Worm (Caenorhabditis elegans): ENCODE measurements around the gene flh-2.

The flh-2 gene

ce11 chrIII:4924134-4924533 lies 27.8 kb upstream of the flh-2 start:
- TF ChIP-seq lin-11 (tag; optimal IDR thresholded peaks at IDR 0.05) (no peak), nhr-12 (tag; optimal IDR thresholded peaks at IDR 0.05) (no peak), sma-3 (GFP tag; optimal IDR thresholded peaks at IDR 0.05) (no peak), peb-1 (tag; optimal IDR thresholded peaks at IDR 0.05) (no peak), ztf-11 (tag; optimal IDR thresholded peaks at IDR 0.05) (no peak), unc-39 (tag; optimal IDR thresholded peaks at IDR 0.05) (no peak), nhr-10 (tag; optimal IDR thresholded peaks at IDR 0.05) (no peak), nhr-129 (tag; optimal IDR thresholded peaks at IDR 0.05) (no peak), Y55F3AM.14 (GFP tag; optimal IDR thresholded peaks at IDR 0.05) (no peak), ztf-4 (tag; optimal IDR thresholded peaks at IDR 0.05) (no peak), alr-1 (tag; optimal IDR thresholded peaks at IDR 0.05) (no peak), ama-1 (optimal IDR thresholded peaks at IDR 0.05) (no peak), blmp-1 (tag; optimal IDR thresholded peaks at IDR 0.05; ENCODE audit: insufficient read depth) (no peak), mab-5 (tag; optimal IDR thresholded peaks at IDR 0.05) (no peak), C34F6.9 (tag; optimal IDR thresholded peaks at IDR 0.05) (no peak), elt-3 (tag; optimal IDR thresholded peaks at IDR 0.05) (no peak), unc-62 (GFP tag; optimal IDR thresholded peaks at IDR 0.05) (no peak), F13H6.1 (tag; optimal IDR thresholded peaks at IDR 0.05) (no peak), mbf-1 (tag; optimal IDR thresholded peaks at IDR 0.05) (no peak), nhr-6 (tag; optimal IDR thresholded peaks at IDR 0.05) (no peak)

- TF ChIP-seq nhr-129 (tag; optimal IDR thresholded peaks at IDR 0.05) (no peak), nhr-21 (tag; optimal IDR thresholded peaks at IDR 0.05) (no peak), nhr-237 (tag; optimal IDR thresholded peaks at IDR 0.05) (no peak), nhr-77 (tag; optimal IDR thresholded peaks at IDR 0.05) (no peak), unc-62 (GFP tag; optimal IDR thresholded peaks at IDR 0.05) (no peak), ztf-4 (tag; optimal IDR thresholded peaks at IDR 0.05) (peak; percentile 2), F13H6.1 (tag; optimal IDR thresholded peaks at IDR 0.05) (peak; percentile 65), unc-55 (GFP tag; optimal IDR thresholded peaks at IDR 0.05) (peak; percentile 60), ceh-82 (tag; optimal IDR thresholded peaks at IDR 0.05) (no peak), ztf-11 (tag; optimal IDR thresholded peaks at IDR 0.05) (no peak), lin-11 (tag; optimal IDR thresholded peaks at IDR 0.05) (peak; percentile 28), gmeb-1 (tag; optimal IDR thresholded peaks at IDR 0.05) (peak; percentile 92), zag-1 (tag; optimal IDR thresholded peaks at IDR 0.05) (no peak), lin-13 (GFP tag; optimal IDR thresholded peaks at IDR 0.05) (peak; percentile 64), C34F6.9 (tag; optimal IDR thresholded peaks at IDR 0.05) (peak; percentile 52), lsy-2 (tag; optimal IDR thresholded peaks at IDR 0.05) (peak; percentile 6 to 76), ceh-16 (tag; optimal IDR thresholded peaks at IDR 0.05) (no peak), sem-4 (tag; optimal IDR thresholded peaks at IDR 0.05) (peak; percentile 16), egl-27 (tag; optimal IDR thresholded peaks at IDR 0.05) (no peak), elt-3 (tag; optimal IDR thresholded peaks at IDR 0.05) (no peak), snpc-4 (tag; optimal IDR thresholded peaks at IDR 0.05) (no peak), sma-3 (GFP tag; optimal IDR thresholded peaks at IDR 0.05) (peak; percentile 57), mab-5 (tag; optimal IDR thresholded peaks at IDR 0.05) (no peak), R02D3.7 (tag; optimal IDR thresholded peaks at IDR 0.05) (no peak), ama-1 (optimal IDR thresholded peaks at IDR 0.05) (no peak), crh-2 (tag; optimal IDR thresholded peaks at IDR 0.05) (peak; percentile 70), nhr-23 (tag; optimal IDR thresholded peaks at IDR 0.05) (no peak), mdl-1 (tag; optimal IDR thresholded peaks at IDR 0.05) (no peak), Y55F3AM.14 (GFP tag; optimal IDR thresholded peaks at IDR 0.05) (no peak), nhr-25 (tag; optimal IDR thresholded peaks at IDR 0.05) (peak; percentile 64), ztf-1 (GFP tag; conservative IDR thresholded peaks at IDR 0.05) (no peak), sma-9 (GFP tag; optimal IDR thresholded peaks at IDR 0.05) (peak; percentile 38), sma-9 (tag; optimal IDR thresholded peaks at IDR 0.05) (no peak), fos-1 (tag; optimal IDR thresholded peaks at IDR 0.05) (peak; percentile 14)
These were observed 21.7 kb upstream of the flh-2 start, which contains the start of gene set-2 for ce11 chrIII:4930154-4930679. Gene set-2 (minus strand): TSS chrIII:4930204.
